Fruit fly (Drosophila melanogaster): ENCODE measurements around the gene CG18814.

The CG18814 gene

DNA sequence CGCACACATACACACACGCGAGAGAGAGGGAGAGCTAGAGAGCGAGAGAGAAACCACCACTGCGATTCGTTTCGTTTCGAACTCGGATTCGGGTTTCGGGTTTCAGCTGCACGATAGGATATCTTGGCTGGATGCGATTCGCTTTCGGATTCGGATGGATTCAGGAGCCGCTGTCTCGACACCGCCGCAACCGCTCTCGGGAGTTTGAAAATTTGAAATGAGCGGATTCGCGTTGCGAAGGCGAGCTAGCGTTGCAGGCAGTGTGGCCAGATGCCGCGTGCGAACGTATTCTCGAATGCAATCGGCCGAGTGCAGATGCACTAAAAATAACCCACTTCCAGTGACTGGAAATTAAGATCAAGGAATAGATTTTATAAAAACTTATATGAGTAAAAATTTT lies 41.9 kb downstream of the CG18814 start, which contains the start of gene fax (continued):
- TF ChIP-seq BEAF-32 (GFP tag; optimal IDR thresholded peaks at IDR 0.05): no peak
- TF ChIP-seq CG9215 (GFP tag; IDR thresholded peaks at IDR 0.05): no peak
- TF ChIP-seq zen (tag; optimal IDR thresholded peaks at IDR 0.05): peak; percentile 36
- peak; percentile 4 for TF ChIP-seq CG2678 (tag; optimal IDR thresholded peaks at IDR 0.05)
- TF ChIP-seq Dll (GFP tag; IDR thresholded peaks at IDR 0.05; ENCODE audit: partially characterized antibody): peak; percentile 23; the same call in 2 of the 4 replicates
- TF ChIP-seq CG2202 (tag; optimal IDR thresholded peaks at IDR 0.05): peak; percentile 48
- TF ChIP-seq CG11093 (GFP tag; IDR thresholded peaks at IDR 0.05): no peak
- no peak for TF ChIP-seq lmd (GFP tag; IDR thresholded peaks at IDR 0.05)
- TF ChIP-seq kah (GFP tag; optimal IDR thresholded peaks at IDR 0.05): peak; percentile 10
- peak; percentile 65 for TF ChIP-seq CG2712 (tag; optimal IDR thresholded peaks at IDR 0.05)
- peak; percentile 81 for TF ChIP-seq CG17829 (tag; optimal IDR thresholded peaks at IDR 0.05)
- no peak for TF ChIP-seq Lpt (GFP tag; optimal IDR thresholded peaks at IDR 0.05)
- peak; percentile 9 for TF ChIP-seq chn (GFP tag; optimal IDR thresholded peaks at IDR 0.05)
- TF ChIP-seq zfh1 (GFP tag; IDR thresholded peaks at IDR 0.05): peak; percentile 13; the same call in 1 of the 3 replicates
- TF ChIP-seq CG11560 (tag; IDR thresholded peaks at IDR 0.05): no peak
- no peak for TF ChIP-seq CG1792 (GFP tag; optimal IDR thresholded peaks at IDR 0.05)
- no peak for TF ChIP-seq Jarid2 (GFP tag; optimal IDR thresholded peaks at IDR 0.05)
- peak; percentile 30 for TF ChIP-seq CoRest (tag; optimal IDR thresholded peaks at IDR 0.05)
- TF ChIP-seq pfk (GFP tag; optimal IDR thresholded peaks at IDR 0.05): peak; percentile 12
- no peak for TF ChIP-seq CG12769 (tag; optimal IDR thresholded peaks at IDR 0.05)
- TF ChIP-seq slou (GFP tag; optimal IDR thresholded peaks at IDR 0.05): no peak
- TF ChIP-seq Hmr (GFP tag; optimal IDR thresholded peaks at IDR 0.05): peak; percentile 57
- TF ChIP-seq B-H1 (GFP tag; IDR thresholded peaks at IDR 0.05): no peak
- no peak for TF ChIP-seq mam (GFP tag; optimal IDR thresholded peaks at IDR 0.05)
- no peak for TF ChIP-seq pnt (GFP tag; optimal IDR thresholded peaks at IDR 0.05)
- no peak for TF ChIP-seq CG14441 (GFP tag; IDR thresholded peaks at IDR 0.05)
- peak; percentile 29; the same call in 1 of the 2 replicates for TF ChIP-seq CG32532 (GFP tag; IDR thresholded peaks at IDR 0.05)
- TF ChIP-seq Dek (tag; optimal IDR thresholded peaks at IDR 0.05): no peak
- TF ChIP-seq fd102C (GFP tag; optimal IDR thresholded peaks at IDR 0.05): peak; percentile 25
- TF ChIP-seq Spps (tag; optimal IDR thresholded peaks at IDR 0.05): no peak
- peak; percentile 19 for TF ChIP-seq CG33557 (GFP tag; optimal IDR thresholded peaks at IDR 0.05)
- no peak for TF ChIP-seq jing (GFP tag; optimal IDR thresholded peaks at IDR 0.05)
- TF ChIP-seq Lhr (GFP tag; optimal IDR thresholded peaks at IDR 0.05): peak; percentile 72
- peak; percentile 15 for TF ChIP-seq CG9727 (GFP tag; optimal IDR thresholded peaks at IDR 0.05)
- no peak for TF ChIP-seq gce (GFP tag; IDR thresholded peaks at IDR 0.05)
- TF ChIP-seq H15 (GFP tag; IDR thresholded peaks at IDR 0.05): no peak
- TF ChIP-seq Bdp1 (GFP tag; optimal IDR thresholded peaks at IDR 0.05): no peak
- TF ChIP-seq Hmx (GFP tag; optimal IDR thresholded peaks at IDR 0.05): no peak
- TF ChIP-seq CG14860 (GFP tag; IDR thresholded peaks at IDR 0.05; ENCODE audit: partially characterized antibody): no peak
- peak; percentile 48 for TF ChIP-seq NC2β (GFP tag; optimal IDR thresholded peaks at IDR 0.05)
- peak; percentile 47 for TF ChIP-seq CG12391 (tag; optimal IDR thresholded peaks at IDR 0.05)
- TF ChIP-seq CG11247 (GFP tag; IDR thresholded peaks at IDR 0.05): 0 out of 2 replicates have a peak, but pooled peaks have one; percentile 9
- no peak for TF ChIP-seq Hand (GFP tag; optimal IDR thresholded peaks at IDR 0.05)
- no peak for TF ChIP-seq exex (tag; optimal IDR thresholded peaks at IDR 0.05)
- TF ChIP-seq CG9797 (GFP tag; optimal IDR thresholded peaks at IDR 0.05): peak; percentile 96
- no peak for TF ChIP-seq abd-A (tag; optimal IDR thresholded peaks at IDR 0.05)
- TF ChIP-seq ato (GFP tag; IDR thresholded peaks at IDR 0.05; ENCODE audit: partially characterized antibody): peak; percentile 38; the same call in 1 of the 2 replicates
- TF ChIP-seq MTF-1 (GFP tag; optimal IDR thresholded peaks at IDR 0.05; ENCODE audit: borderline replicate concordance): peak; percentile 51
- peak; percentile 43 for TF ChIP-seq sqz (GFP tag; optimal IDR thresholded peaks at IDR 0.05)
- TF ChIP-seq CG10147 (GFP tag; optimal IDR thresholded peaks at IDR 0.05): no peak

All from whole organism, embryonic.